Fruit fly (Drosophila melanogaster) whole organism, embryonic: Measurements from ENCODE around the gene CG1774.

ENCODE experiments used
- Antp ChIP-seq: fragments of 200-800 bp; sonication (Bioruptor generic); optimal IDR thresholded peaks from 3 replicates; lab custom pipeline; 2016; ENCODE audit warnings: missing biosample characterization, missing genetic modification characterization
- CG10321 ChIP-seq: fragments of 200-800 bp; sonication (Bioruptor generic); IDR thresholded peaks from 2 replicates; pipeline ENCODE4 v1.3.6; 2022; ENCODE audit warnings: missing biosample characterization, missing genetic modification characterization
- CG13775 ChIP-seq: fragments of 200-800 bp; sonication (Bioruptor generic); optimal IDR thresholded peaks from 3 replicates; lab custom pipeline; 2017; ENCODE audit warnings: missing biosample characterization, mild to moderate bottlenecking, missing genetic modification characterization
- CG15514 ChIP-seq: fragments of 200-800 bp; sonication (Bioruptor generic); optimal IDR thresholded peaks from 3 replicates; lab custom pipeline; 2017; ENCODE audit warnings: missing biosample characterization, missing genetic modification characterization, mild to moderate bottlenecking, moderate library complexity, missing genetic modification reagents
- CG16813 ChIP-seq: fragments of 200-800 bp; sonication (Bioruptor generic); IDR thresholded peaks from 3 replicates; pipeline ENCODE4 v1.3.6; 2022; ENCODE audit warnings: missing biosample characterization, missing genetic modification characterization; ENCODE audit not compliant: partially characterized antibody
- CG2129 ChIP-seq: fragments of 200-800 bp; sonication (Bioruptor generic); IDR thresholded peaks from 2 replicates; pipeline ENCODE4 v1.3.6; 2022; ENCODE audit warnings: missing biosample characterization, missing genetic modification characterization; ENCODE audit not compliant: partially characterized antibody
- CG2678 ChIP-seq: fragments of 200-800 bp; sonication (Bioruptor generic); optimal IDR thresholded peaks from 3 replicates; lab custom pipeline; 2019; ENCODE audit warnings: missing biosample characterization, mild to moderate bottlenecking, missing genetic modification characterization, moderate library complexity
- CG33213 ChIP-seq: fragments of 200-800 bp; sonication (Bioruptor generic); optimal IDR thresholded peaks from 3 replicates; lab custom pipeline; 2016; ENCODE audit warnings: missing biosample characterization, missing genetic modification characterization
- CG3726 ChIP-seq: fragments of 200-800 bp; sonication (Bioruptor generic); IDR thresholded peaks from 3 replicates; pipeline ENCODE4, ENCODE4 v1.3.6; 2022; ENCODE audit warnings: missing biosample characterization, missing genetic modification characterization
- CG3838 ChIP-seq: fragments of 200-800 bp; sonication (Bioruptor generic); optimal IDR thresholded peaks from 3 replicates; lab custom pipeline; 2016; ENCODE audit warnings: missing biosample characterization, missing genetic modification characterization
- CG4424 ChIP-seq: fragments of 200-800 bp; sonication (Bioruptor generic); optimal IDR thresholded peaks from 3 replicates; lab custom pipeline; 2016; ENCODE audit warnings: missing biosample characterization, missing genetic modification characterization
- CG8924 ChIP-seq: fragments of 200-800 bp; optimal IDR thresholded peaks from 3 replicates; lab custom pipeline; 2019; ENCODE audit warnings: missing biosample characterization, mild to moderate bottlenecking, missing genetic modification characterization, moderate library complexity
- CG9215 ChIP-seq: fragments of 200-800 bp; sonication (Bioruptor generic); IDR thresholded peaks from 2 replicates; pipeline ENCODE4 v1.3.6; 2022; ENCODE audit warnings: missing biosample characterization, missing genetic modification characterization
- D ChIP-seq, 2 experiments: fragments of 200-800 bp in 1 of 2; fragments of >200 bp in 1 of 2; sonication (Bioruptor generic) in 1 of 2; optimal IDR thresholded peaks; 2 replicates in 1 of 2; 3 replicates in 1 of 2; lab custom pipeline; 2017; ENCODE audit warnings: mild to moderate bottlenecking in 1 of 2, missing biosample characterization in 1 of 2, missing genetic modification characterization in 1 of 2, missing genetic modification reagents in 1 of 2
- Dbx ChIP-seq: fragments of 200-800 bp; sonication (Bioruptor generic); IDR thresholded peaks from 3 replicates; pipeline ENCODE4 v1.3.6; 2022; ENCODE audit warnings: missing biosample characterization, missing genetic modification characterization
- Doc3 ChIP-seq: fragments of 200-800 bp; sonication (Bioruptor generic); IDR thresholded peaks from 3 replicates; pipeline ENCODE4 v1.3.6; 2022; ENCODE audit warnings: missing biosample characterization, missing genetic modification characterization; ENCODE audit not compliant: partially characterized antibody
- Dp ChIP-seq: fragments of 200-800 bp; sonication (Bioruptor generic); optimal IDR thresholded peaks from 2 replicates; lab custom pipeline; 2018; ENCODE audit warnings: missing biosample characterization, mild to moderate bottlenecking, missing genetic modification characterization, moderate library complexity
- Eip74EF ChIP-seq, 2 experiments: fragments of 200-800 bp in 1 of 2; fragments of >200 bp in 1 of 2; sonication (Bioruptor generic) in 1 of 2; optimal IDR thresholded peaks; 2 replicates each; lab custom pipeline; 2017 to 2019; ENCODE audit warnings: missing biosample characterization in 2 of 2, missing genetic modification characterization in 2 of 2, mild to moderate bottlenecking in 1 of 2, moderate library complexity in 1 of 2
- Gug ChIP-seq: fragments of 200-800 bp; sonication (Bioruptor generic); IDR thresholded peaks from 4 replicates; pipeline ENCODE4 v1.3.6; 2022; ENCODE audit warnings: missing biosample characterization, missing genetic modification characterization
- Hand ChIP-seq: fragments of 200-800 bp; sonication (Bioruptor generic); optimal IDR thresholded peaks from 2 replicates; lab custom pipeline; 2017; ENCODE audit warnings: mild to moderate bottlenecking, missing biosample characterization, missing genetic modification reagents, missing genetic modification characterization
- HmgZ ChIP-seq: fragments of 200-800 bp; sonication (Bioruptor generic); optimal IDR thresholded peaks from 2 replicates; lab custom pipeline; 2018; ENCODE audit warnings: missing biosample characterization, mild to moderate bottlenecking, missing genetic modification characterization
- Mad ChIP-seq: fragments of 200-800 bp; sonication (Bioruptor generic); optimal IDR thresholded peaks from 2 replicates; lab custom pipeline; 2016; ENCODE audit warnings: missing biosample characterization, missing genetic modification characterization
- Max ChIP-seq: fragments of 200-800 bp; sonication (Bioruptor generic); optimal IDR thresholded peaks from 2 replicates; lab custom pipeline; 2016; ENCODE audit warnings: missing biosample characterization, mild to moderate bottlenecking, missing genetic modification characterization
- PHDP ChIP-seq: fragments of 200-800 bp; sonication (Bioruptor generic); optimal IDR thresholded peaks from 3 replicates; lab custom pipeline; 2018; ENCODE audit warnings: missing biosample characterization, mild to moderate bottlenecking, missing genetic modification characterization, moderate library complexity
- Ptx1 ChIP-seq: fragments of 200-800 bp; sonication (Bioruptor generic); IDR thresholded peaks from 2 replicates; pipeline ENCODE4 v1.3.6; 2022; ENCODE audit warnings: missing biosample characterization, missing genetic modification characterization
- Scr ChIP-seq: fragments of 200-800 bp; sonication (Bioruptor generic); IDR thresholded peaks from 2 replicates; pipeline ENCODE4 v1.3.6; 2022; ENCODE audit warnings: missing biosample characterization, missing genetic modification characterization; ENCODE audit not compliant: partially characterized antibody
- ci ChIP-seq: fragments of 200-800 bp; sonication (Bioruptor generic); IDR thresholded peaks from 3 replicates; pipeline ENCODE4 v1.3.6; 2022; ENCODE audit warnings: missing biosample characterization, missing genetic modification characterization
- disco-r ChIP-seq: fragments of 200-800 bp; sonication (Bioruptor generic); optimal IDR thresholded peaks from 2 replicates; lab custom pipeline; 2016; ENCODE audit warnings: missing biosample characterization, missing genetic modification characterization
- dpn ChIP-seq, 2 experiments: fragments of 200-800 bp; sonication (Bioruptor generic); optimal IDR thresholded peaks; 3 replicates each; lab custom pipeline; 2016; ENCODE audit warnings: missing biosample characterization in 2 of 2, missing genetic modification characterization in 2 of 2
- eyg ChIP-seq: fragments of 200-800 bp; sonication (Bioruptor generic); optimal IDR thresholded peaks from 3 replicates; lab custom pipeline; 2016; ENCODE audit warnings: missing biosample characterization, missing genetic modification characterization
- gcm ChIP-seq: fragments of 200-800 bp; sonication (Bioruptor generic); optimal IDR thresholded peaks from 2 replicates; lab custom pipeline; 2019; ENCODE audit warnings: missing biosample characterization, mild to moderate bottlenecking, missing genetic modification characterization, moderate library complexity
- ham ChIP-seq: fragments of 200-800 bp; sonication (Bioruptor generic); IDR thresholded peaks from 2 replicates; pipeline ENCODE4 v1.3.6; 2022; ENCODE audit warnings: missing biosample characterization, missing genetic modification characterization
- hb ChIP-seq: fragments of 200-800 bp; sonication (Bioruptor generic); IDR thresholded peaks from 3 replicates; pipeline ENCODE4 v1.3.6; 2022; ENCODE audit warnings: missing biosample characterization, missing genetic modification characterization; ENCODE audit not compliant: partially characterized antibody
- kah ChIP-seq: fragments of 200-800 bp; sonication (Bioruptor generic); optimal IDR thresholded peaks from 2 replicates; lab custom pipeline; 2018; ENCODE audit warnings: missing biosample characterization, mild to moderate bottlenecking, missing genetic modification characterization
- kay ChIP-seq: fragments of 200-800 bp; sonication (Bioruptor generic); optimal IDR thresholded peaks from 2 replicates; lab custom pipeline; 2016; ENCODE audit warnings: missing biosample characterization, missing genetic modification characterization
- nerfin-1 ChIP-seq: fragments of 200-800 bp; sonication (Bioruptor generic); optimal IDR thresholded peaks from 3 replicates; lab custom pipeline; 2019; ENCODE audit warnings: missing biosample characterization, mild to moderate bottlenecking, missing genetic modification characterization, moderate library complexity
- onecut ChIP-seq: fragments of 200-800 bp; sonication (Bioruptor generic); IDR thresholded peaks from 2 replicates; pipeline ENCODE4 v1.3.6; 2022; ENCODE audit warnings: missing biosample characterization, missing genetic modification characterization
- peb ChIP-seq: fragments of 200-800 bp; sonication (Bioruptor generic); IDR thresholded peaks from 2 replicates; pipeline ENCODE4 v1.3.6; 2022; ENCODE audit warnings: missing biosample characterization, missing genetic modification characterization
- phol ChIP-seq: fragments of 200-800 bp; sonication (Bioruptor generic); optimal IDR thresholded peaks from 3 replicates; lab custom pipeline; 2018; ENCODE audit warnings: missing biosample characterization, mild to moderate bottlenecking, missing genetic modification characterization, moderate library complexity
- so ChIP-seq: fragments of 200-800 bp; sonication (Bioruptor generic); IDR thresholded peaks from 3 replicates; pipeline ENCODE4 v1.3.6; 2022; ENCODE audit warnings: missing biosample characterization, missing genetic modification characterization
- sob ChIP-seq: fragments of 200-800 bp; sonication (Bioruptor generic); IDR thresholded peaks from 2 replicates; pipeline ENCODE4 v1.3.6; 2022; ENCODE audit warnings: missing biosample characterization, missing genetic modification characterization
- ssp ChIP-seq: fragments of 200-800 bp; sonication (Bioruptor generic); IDR thresholded peaks from 2 replicates; pipeline ENCODE4 v1.3.6; 2022; ENCODE audit warnings: missing biosample characterization, missing genetic modification characterization
- tin ChIP-seq: fragments of 200-800 bp; sonication (Bioruptor generic); optimal IDR thresholded peaks from 3 replicates; lab custom pipeline; 2016; ENCODE audit warnings: missing biosample characterization, missing genetic modification characterization
- tna ChIP-seq: fragments of 200-800 bp; sonication (Bioruptor generic); IDR thresholded peaks from 2 replicates; pipeline ENCODE4 v1.3.6; 2022; ENCODE audit warnings: missing biosample characterization, missing genetic modification characterization; ENCODE audit not compliant: partially characterized antibody
- trh ChIP-seq: fragments of 200-800 bp; sonication (Bioruptor generic); optimal IDR thresholded peaks from 2 replicates; lab custom pipeline; 2016; ENCODE audit warnings: missing biosample characterization, missing genetic modification characterization
- unc-4 ChIP-seq: fragments of 200-800 bp; sonication (Bioruptor generic); IDR thresholded peaks from 2 replicates; pipeline ENCODE4 v1.3.6; 2022; ENCODE audit warnings: missing biosample characterization, missing genetic modification characterization; ENCODE audit not compliant: partially characterized antibody
- vnd ChIP-seq: fragments of 200-800 bp; sonication (Bioruptor generic); IDR thresholded peaks from 3 replicates; pipeline ENCODE4 v1.3.6; 2022; ENCODE audit warnings: missing biosample characterization, missing genetic modification characterization; ENCODE audit not compliant: partially characterized antibody
- wor ChIP-seq: fragments of 200-800 bp; sonication (Bioruptor generic); IDR thresholded peaks from 2 replicates; pipeline ENCODE4 v1.3.6; 2022; ENCODE audit warnings: missing biosample characterization, missing genetic modification characterization
- zen2 ChIP-seq: fragments of 200-800 bp; sonication (Bioruptor generic); IDR thresholded peaks from 3 replicates; pipeline ENCODE4 v1.3.6; 2022; ENCODE audit warnings: missing biosample characterization, missing genetic modification characterization; ENCODE audit not compliant: partially characterized antibody
- zf30C ChIP-seq: fragments of 200-800 bp; sonication (Bioruptor generic); optimal IDR thresholded peaks from 3 replicates; lab custom pipeline; 2018; ENCODE audit warnings: missing biosample characterization, mild to moderate bottlenecking, missing genetic modification characterization
- zfh1 ChIP-seq: fragments of 200-800 bp; sonication (Bioruptor generic); IDR thresholded peaks from 3 replicates; pipeline ENCODE4 v1.3.6; 2022; ENCODE audit warnings: missing biosample characterization, missing genetic modification characterization

The CG1774 gene

dm6 chr3R:31566738-31567137, 25.9 kb upstream of the CG1774 start (continued):
- TF ChIP-seq D (optimal IDR thresholded peaks at IDR 0.05; lab: Kevin White, UChicago) (no peak), D (GFP tag; optimal IDR thresholded peaks at IDR 0.05; lab: Kevin White, UChicago) (peak; percentile 62), so (GFP tag; lab: Robert Waterston, UW) (0 out of 3 replicates have a peak, but pooled peaks have one; percentile 51), PHDP (peak; percentile 21), CG15514 (no peak), zf30C (GFP tag; lab: Kevin White, UChicago) (no peak), wor (GFP tag; lab: Robert Waterston, UW) (peak; percentile 55; the same call in 1 of the 2 replicates), Antp (GFP tag; lab: Kevin White, UChicago) (peak; percentile 36), dpn (GFP tag; optimal IDR thresholded peaks at IDR 0.05; lab: Kevin White, UChicago) (peak; percentile 18 to 32), CG13775 (peak; percentile 25), Mad (no peak), phol (tag; lab: Kevin White, UChicago) (peak; percentile 68), peb (peak; percentile 49), ssp (peak; percentile 48), Gug (GFP tag; lab: Robert Waterston, UW) (peak; percentile 23; the same call in 1 of the 4 replicates), CG2678 (tag; lab: Kevin White, UChicago) (no peak), zfh1 (GFP tag; lab: Robert Waterston, UW) (peak; percentile 77), ham (GFP tag; lab: Robert Waterston, UW) (no peak), trh (GFP tag; lab: Kevin White, UChicago) (no peak), onecut (GFP tag; lab: Robert Waterston, UW) (peak; percentile 73), Ptx1 (peak; percentile 50), sob (GFP tag; lab: Robert Waterston, UW) (no peak), CG8924 (tag; lab: Kevin White, UChicago) (peak; percentile 32), tin (GFP tag; lab: Kevin White, UChicago) (peak; percentile 6), Max (no peak), CG3838 (no peak), CG3726 (peak; percentile 9; the same call in 1 of the 3 replicates), unc-4 (GFP tag; lab: Robert Waterston, UW) (no peak), Hand (no peak), CG9215 (GFP tag; lab: Robert Waterston, UW) (0 out of 2 replicates have a peak, but pooled peaks have one; percentile 24), ci (GFP tag; lab: Robert Waterston, UW) (peak; percentile 86), CG10321 (GFP tag; lab: Robert Waterston, UW) (0 out of 2 replicates have a peak, but pooled peaks have one; percentile 22), nerfin-1 (peak; percentile 28)

- TF ChIP-seq hb (GFP tag; lab: Robert Waterston, UW) = peak; percentile 80
- peak; percentile 34 for TF ChIP-seq kay
- TF ChIP-seq CG16813 (GFP tag; lab: Robert Waterston, UW) = peak; percentile 88
- peak; percentile 10 for TF ChIP-seq CG4424
- TF ChIP-seq gcm (GFP tag; lab: Kevin White, UChicago) = peak; percentile 15
- TF ChIP-seq Dbx (GFP tag; lab: Robert Waterston, UW) = no peak
- peak; percentile 94 for TF ChIP-seq Scr (GFP tag; lab: Robert Waterston, UW)
- peak; percentile 82; the same call in 2 of the 3 replicates for TF ChIP-seq zen2 (GFP tag; lab: Robert Waterston, UW)
- no peak for TF ChIP-seq kah (GFP tag; lab: Kevin White, UChicago)
- peak; percentile 99 for TF ChIP-seq CG15514
- TF ChIP-seq vnd (GFP tag; lab: Robert Waterston, UW) = peak; percentile 89
- no peak for TF ChIP-seq disco-r (GFP tag; lab: Kevin White, UChicago)
- TF ChIP-seq tna (GFP tag; lab: Robert Waterston, UW) = peak; percentile 91
- TF ChIP-seq Eip74EF (GFP tag; optimal IDR thresholded peaks at IDR 0.05; lab: Kevin White, UChicago) = no peak
- TF ChIP-seq Dp (GFP tag; lab: Kevin White, UChicago) = peak; percentile 87
- peak; percentile 77 for TF ChIP-seq CG2129 (GFP tag; lab: Robert Waterston, UW)
- peak; percentile 5 for TF ChIP-seq eyg
- peak; percentile 92 for TF ChIP-seq Doc3 (GFP tag; lab: Robert Waterston, UW)
- TF ChIP-seq HmgZ = no peak
- TF ChIP-seq CG33213 (GFP tag; lab: Kevin White, UChicago) = peak; percentile 1
Observed at dm6 chr3R:31571885-31572292, 20.7 kb upstream of the CG1774 start, which contains the start of gene gammaCOP. Gene gammaCOP, plus strand, starts transcription at chr3R:31572143.
